Worm (Caenorhabditis elegans): Measurements from ENCODE around the gene mccc-2.
"Not testable (repeated sequence)": the region's sequence is repeated elsewhere in the genome, so short reads cannot be mapped to it uniquely, and the experiment has no call there.

- TF ChIP-seq ceh-13 (GFP tag; optimal IDR thresholded peaks at IDR 0.05); ama-1 (optimal IDR thresholded peaks at IDR 0.05): not testable (repeated sequence)
Observed at ce11 chrIII:9110914-9111313, 21.7 kb upstream of the mccc-2 start.
